Fruit fly (Drosophila melanogaster) whole organism, larva: Measurements from ENCODE around the gene Aven.

Experiments
- noc ChIP-seq: fragments of 200-800 bp; sonication (Bioruptor generic); optimal IDR thresholded peaks from 3 replicates; lab custom pipeline; 2019; ENCODE audit warnings: missing biosample characterization, mild to moderate bottlenecking, missing genetic modification characterization, moderate library complexity

The Aven gene

DNA sequence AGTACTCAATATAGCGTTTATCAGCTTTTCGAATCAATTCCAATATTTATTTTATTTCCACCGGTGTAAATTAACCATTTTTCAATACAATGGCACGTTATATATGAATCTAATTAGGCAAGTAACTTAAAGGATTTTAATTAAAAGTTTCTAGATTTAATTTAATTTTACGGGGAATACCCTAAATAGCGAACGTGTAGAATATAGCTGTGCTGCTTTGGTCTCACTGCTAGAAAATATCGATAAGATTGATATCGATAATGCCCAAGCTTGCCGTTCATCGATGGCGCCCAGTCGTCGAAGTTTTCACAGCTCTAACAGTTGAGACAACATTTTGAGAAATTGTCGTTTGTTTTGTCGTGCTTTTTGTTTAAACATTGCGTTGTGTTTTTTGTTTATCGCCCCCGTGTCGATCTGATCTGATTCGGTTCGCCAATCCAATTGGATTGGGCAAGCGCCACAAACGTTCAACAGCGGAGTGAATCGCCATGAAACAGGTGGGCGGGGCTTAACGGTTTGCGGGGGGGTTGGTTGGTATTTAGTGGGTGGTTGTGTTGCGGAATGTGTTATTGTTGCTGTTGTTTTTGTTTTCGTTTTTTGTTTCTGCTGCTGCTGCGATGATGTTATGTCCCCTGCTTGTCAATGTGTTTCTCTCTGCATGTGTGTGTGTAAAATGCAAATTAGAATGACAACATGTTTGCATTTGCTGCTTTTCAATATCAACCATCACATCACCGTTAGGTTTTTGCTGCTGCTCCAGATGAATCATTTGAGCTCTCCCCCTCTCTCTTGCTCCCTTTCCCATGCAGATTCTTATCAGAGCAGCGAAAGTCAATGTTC, 2.1 kb upstream of the Aven start, which contains the start of gene Tomosyn:
TSS of gene Tomosyn (plus strand) at position 289 of the 840 bp plus-strand sequence.
- TF ChIP-seq noc (tag; lab: Kevin White, UChicago): peak; percentile 47

DNA sequence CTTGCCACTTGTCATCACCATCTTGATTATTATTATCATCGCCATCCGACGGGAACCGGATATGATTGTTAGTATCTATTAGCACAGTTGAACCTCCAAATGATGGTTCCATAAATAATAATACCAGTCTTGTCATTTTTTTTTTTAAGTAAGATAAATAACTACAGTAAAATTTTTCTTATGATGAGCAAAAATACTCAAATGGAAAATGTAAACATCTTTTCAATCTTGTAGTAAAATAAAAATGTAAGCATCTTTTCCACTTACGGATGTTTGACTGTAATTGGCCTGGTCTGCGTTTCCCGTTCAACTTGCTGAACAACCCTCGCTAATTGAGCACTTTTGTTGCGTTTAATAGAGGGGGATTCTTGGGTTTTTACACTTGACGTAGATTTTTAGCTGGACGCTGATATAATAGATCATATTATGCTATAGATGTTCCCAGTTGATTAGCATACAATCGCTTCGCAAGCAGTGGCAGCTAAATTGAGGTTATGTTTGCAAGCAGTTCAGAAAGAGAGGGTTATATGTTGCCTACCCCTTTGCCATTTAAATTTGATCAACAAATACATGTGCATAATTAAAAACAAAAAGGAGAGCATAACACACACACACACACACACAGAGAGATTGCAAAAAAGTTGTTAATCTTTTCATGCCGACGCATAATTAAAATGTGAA, 3.7 kb downstream of the Aven start:
- TF ChIP-seq noc (tag; lab: Kevin White, UChicago): no peak

DNA sequence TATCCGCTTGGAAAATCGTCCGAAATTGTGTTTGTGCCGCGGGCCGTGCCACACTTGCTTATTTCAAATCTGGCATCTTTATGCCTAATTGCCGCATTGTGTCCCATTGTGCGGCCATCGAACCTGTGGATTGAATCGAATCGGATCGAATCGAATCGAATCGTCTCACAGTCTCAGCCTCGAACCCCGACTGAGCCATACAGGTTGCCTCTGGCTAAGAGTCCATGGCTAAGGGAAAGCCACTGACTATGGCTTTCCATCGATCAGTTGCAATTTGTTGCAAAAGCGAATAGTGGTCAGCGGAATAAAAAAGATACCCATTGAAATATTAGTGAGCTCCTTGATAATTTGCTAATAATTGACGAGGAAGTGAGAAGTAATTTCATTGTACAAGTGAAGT, 5.4 kb downstream of the Aven start, which contains the start of gene CG15728:
TSS of gene CG15728 (plus strand) at position 301 of the 400 bp plus-strand sequence.
- no peak for TF ChIP-seq noc (tag; lab: Kevin White, UChicago)

DNA sequence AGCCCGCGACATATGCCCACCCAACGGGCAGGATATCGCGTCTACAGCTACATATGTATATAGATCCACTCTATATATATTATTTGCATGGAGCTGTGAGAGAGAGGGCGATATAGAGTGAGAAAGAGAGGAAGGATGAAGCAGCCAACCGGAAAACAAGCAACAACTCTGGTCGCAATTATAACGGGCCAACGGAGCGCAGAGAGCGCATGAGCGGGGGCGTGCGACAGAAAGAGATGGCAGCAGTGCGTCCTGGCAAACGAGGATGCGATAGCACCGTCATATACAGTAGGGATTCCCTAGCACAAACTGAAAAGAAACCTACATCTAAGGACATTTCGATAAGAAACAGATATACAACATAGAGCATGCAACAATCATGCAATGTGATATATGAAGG, 7.8 kb downstream of the Aven start:
- no peak for TF ChIP-seq noc (tag; lab: Kevin White, UChicago)

DNA sequence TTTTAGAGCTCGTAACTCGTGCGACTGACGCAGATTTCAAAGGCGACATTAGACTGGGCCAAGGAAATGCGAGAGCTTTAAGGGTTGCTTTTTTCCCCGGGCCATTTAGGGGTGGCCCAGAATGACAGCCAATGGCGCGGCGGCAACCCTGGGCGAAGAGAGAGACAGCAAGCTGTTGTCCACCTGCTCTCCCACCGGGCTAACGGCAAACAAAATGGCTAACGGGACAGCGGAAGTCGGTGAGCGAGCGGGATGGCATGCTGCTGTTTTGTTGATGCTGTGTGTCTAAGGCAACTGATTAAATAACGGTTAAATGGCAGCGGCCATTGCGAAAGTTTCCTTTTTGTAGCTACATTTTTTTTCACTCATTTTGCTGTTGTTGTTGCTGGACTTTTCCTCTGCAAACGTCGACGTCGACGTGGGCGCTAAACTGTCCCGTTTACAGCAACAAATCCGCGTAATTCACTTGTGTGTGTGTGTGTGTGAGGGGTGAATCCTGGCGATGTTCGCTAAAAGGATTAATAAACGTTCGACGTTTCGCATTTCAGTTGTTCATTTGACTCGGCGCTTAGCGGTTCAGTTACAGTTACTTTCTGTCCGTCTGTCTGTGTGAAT, 13.6 kb downstream of the Aven start, which contains the start of gene CG11085:
TSS of gene CG11085 (plus strand) at position 565 of the 615 bp plus-strand sequence.
- TF ChIP-seq noc (tag; lab: Kevin White, UChicago): no peak

DNA sequence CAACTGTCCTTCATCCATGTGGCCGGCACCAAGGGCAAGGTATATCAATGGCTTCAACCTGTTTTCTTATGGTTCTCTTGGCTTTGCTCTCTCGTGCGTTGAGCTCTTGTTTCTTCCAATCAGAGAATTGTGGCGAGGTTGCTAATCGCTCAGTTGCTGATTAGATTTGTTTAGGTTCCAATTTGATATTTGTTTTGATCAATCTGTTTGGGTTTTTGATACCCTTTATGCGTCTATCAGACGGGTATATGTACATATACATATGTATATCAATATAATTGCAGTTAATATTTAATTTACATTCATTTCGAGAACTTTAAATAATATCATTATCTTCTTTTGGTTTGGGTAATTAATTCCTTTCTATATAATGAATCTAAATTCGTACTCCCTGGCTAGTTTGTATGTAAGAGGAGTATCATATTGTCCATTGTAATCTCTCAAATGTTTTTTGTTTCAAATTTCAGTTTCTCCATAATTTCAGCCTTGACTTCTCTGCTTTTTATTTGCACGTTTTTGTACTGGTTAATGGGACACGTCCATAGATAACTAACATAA, 16.1 kb downstream of the Aven start:
- TF ChIP-seq noc (tag; lab: Kevin White, UChicago): peak; percentile 77

DNA sequence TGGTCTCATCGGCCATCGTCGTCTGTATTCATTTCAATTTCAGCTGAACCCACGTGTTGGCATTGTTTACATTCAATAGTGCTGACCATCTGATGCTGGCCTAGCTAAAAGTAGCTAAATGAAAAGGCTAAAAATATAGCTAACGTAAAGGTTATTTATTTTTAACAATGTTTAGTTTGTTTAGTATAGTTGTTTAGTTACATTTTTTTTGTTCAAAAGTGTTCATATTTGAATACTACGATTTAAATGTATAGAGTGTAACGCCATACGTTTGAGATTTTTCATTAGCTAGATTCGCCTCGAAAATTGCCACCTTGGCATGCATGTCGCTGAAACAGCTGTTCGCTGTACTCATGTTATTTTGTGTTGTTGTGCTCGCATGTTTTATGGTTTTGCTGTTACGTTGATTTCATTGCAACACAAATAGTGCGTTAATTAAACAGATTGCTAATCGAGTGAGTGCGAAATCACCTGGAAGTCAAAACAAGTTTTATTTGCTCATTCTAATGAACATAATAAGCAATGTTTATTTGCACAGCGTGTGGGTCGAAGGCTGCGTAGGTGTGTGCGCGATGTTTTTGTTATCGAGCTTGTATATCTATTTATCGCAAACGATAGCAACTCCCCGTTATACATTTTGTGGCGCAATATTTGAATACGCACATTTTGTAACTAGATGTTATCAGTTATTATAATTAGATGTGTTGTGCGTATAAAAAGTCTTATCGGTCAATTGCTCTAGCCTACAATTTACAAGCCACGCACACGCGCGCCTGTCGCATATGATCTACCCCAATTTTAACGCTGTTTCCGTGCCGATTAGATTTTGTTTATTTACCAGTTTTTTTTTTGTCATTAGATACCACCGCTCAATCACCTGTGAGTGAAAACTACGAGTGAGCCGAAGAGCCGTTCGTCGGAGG, 17.6 kb downstream of the Aven start, which contains the start of the genes CG1463 and Fpgs1:
TSS of gene CG1463 (minus strand) at position 132 of the 923 bp plus-strand sequence.
TSS of gene Fpgs1 (plus strand) at position 332 of the 923 bp plus-strand sequence.
- TF ChIP-seq noc (tag; lab: Kevin White, UChicago): no peak

DNA sequence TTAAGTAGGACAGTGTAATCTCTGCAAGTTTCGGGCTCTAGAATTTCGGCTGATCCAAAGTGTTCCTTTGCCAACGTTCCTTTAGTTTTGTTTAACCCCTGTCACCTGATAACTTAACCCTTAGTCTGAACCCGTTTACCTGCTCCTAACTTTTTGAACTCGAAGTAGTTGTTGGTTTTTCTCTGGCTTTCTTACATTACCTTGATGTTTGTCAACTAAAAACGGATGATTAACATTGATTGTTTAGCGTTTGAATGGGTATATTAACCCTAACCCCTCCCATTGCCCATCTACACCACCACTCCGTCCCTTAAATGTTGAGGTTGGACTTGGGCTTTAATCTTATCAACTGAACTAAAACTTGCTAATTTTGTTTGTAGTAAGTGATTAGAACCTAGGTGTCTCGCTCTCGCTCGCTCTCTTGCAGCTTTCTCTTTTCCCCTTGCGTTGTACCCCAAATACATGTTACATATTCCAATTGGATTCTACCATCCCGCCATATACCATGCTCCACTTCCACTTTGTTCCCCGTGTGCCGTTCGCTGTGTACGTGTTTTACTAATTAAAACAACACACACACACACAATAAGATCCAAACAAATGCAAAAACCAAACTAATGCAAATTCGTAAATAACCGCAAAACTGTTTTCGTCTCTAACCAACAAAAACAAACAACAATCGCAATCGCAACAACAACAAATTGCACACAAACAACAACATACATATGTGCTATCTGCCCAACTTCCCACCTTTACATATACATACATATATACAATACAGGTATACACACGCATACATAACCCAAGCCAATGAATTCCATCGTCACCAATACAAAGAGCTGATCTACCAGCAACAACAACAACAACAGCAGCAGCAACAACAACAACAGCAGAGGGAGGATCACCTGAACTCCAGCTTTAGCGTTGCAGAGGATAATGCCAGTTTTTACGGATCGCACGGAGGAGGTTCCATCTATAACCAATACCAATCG, 28.3 kb downstream of the Aven start:
- no peak for TF ChIP-seq noc (tag; lab: Kevin White, UChicago)

DNA sequence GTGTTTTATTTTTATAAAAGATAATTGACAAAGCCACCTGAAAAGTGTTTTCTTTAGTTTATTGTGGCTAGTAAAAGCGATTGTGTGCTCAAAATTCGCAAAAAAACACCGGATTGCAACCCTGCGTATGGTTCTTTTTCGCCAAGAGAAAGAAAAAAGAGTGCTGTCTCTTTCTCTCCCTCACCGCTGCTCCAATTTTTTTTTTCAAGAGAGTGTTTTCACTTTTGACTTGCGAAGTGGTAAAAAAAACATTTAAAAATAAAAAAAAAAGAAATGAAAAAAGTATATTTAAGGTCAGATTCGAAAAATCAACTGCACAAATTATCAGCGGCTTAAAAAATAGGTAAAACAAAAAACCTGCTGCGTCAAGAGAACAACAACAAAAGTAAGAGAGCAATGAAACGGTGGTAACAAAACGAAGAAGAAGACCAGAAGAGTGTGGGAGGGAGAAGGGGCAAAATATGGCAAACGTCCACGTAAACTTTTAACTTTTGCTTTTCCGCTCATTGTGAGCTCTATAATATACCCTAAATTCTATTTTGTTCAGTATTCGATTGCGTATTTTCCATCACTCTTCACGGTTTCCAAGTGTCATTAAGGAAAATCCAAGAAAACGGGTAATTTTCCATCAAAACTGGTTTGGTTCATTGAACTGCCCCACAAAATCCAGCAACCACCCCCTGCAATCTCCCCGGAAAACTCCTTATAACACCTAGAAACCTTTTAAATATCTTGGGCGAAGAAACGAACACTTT, 32.9 kb downstream of the Aven start:
- no peak for TF ChIP-seq noc (tag; lab: Kevin White, UChicago)

DNA sequence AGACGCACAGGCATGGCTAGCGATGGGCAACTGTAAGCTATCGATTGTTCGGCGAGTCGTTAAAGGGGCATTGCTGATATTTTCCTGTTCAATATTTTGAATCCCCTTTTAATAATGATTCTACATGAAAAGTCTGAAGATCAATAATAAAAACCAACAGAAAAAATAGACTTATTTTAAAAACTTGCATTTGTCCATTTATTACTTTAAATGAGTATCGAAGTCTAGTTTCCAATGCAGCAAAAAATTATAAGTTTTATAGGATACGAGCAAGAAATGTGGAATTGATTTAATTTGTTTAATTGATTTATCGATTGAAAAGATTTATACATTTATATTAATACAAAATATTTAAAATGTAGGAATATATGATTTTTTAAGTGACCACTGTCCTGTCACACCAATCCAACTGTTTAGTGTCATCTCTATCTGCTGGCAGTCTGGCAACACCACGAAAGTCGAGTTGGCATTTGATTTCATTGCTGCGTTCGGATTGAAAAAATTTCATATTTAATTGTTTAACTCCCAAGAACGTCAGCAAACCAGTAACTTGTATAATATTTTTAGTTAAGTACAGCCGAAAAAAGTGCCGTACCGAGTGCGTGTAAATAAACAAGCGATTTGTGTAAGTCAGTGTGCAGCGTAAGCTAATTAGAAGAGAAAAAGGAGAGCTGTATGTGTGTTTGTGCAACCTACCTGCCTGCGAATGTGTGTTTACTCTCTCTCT, 33.7 kb downstream of the Aven start, which contains the start of the genes CG1824 and Sec16:
TSS of gene CG1824 (minus strand) at position 15 of the 727 bp plus-strand sequence.
TSS of gene Sec16 (plus strand) at position 438 of the 727 bp plus-strand sequence.
- peak; percentile 44 for TF ChIP-seq noc (tag; lab: Kevin White, UChicago)

DNA sequence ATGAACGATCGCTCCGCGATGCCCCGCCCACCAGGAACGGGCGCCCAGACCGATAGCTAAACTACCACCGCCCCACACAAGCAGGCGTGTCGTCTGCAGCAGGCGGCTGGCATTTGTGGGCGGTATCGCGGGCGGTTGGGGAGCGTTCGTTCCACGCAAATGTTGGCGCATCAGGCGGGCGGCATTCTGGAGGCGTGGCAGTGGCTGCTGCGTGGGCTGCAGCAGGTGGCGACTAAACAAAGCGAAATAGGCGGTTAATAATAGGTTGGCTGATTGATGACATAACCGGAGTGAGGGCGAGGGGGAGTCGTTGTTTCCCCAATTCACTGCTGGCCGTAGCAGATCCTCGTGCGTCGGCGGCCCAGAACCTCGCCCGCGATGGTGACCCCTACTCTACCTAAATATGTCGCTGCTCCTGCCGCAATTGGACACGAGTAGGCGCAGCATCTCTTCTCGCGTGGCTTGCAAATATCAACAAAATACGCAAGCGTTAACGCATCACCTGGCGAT, 34.3 kb downstream of the Aven start:
- TF ChIP-seq noc (tag; lab: Kevin White, UChicago): no peak

DNA sequence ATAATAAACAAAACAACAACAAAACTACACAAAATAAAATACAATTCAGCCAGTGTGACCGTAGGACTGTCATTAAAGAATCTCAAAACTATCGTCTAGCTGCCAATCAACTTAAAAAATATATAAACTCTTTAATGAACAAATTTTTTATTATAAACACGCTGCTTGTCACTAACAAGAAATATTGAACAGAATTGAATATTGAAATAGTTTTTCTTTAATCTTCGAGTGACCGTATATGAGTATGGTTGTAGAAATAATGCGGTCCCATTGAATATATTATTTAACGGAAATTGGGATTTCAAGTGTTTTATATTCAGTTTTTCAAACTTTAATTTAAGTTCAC, 37.3 kb downstream of the Aven start, which contains the start of gene LIMK1:
TSS of gene LIMK1 (minus strand) at position 73 of the 346 bp plus-strand sequence.
- no peak for TF ChIP-seq noc (tag; lab: Kevin White, UChicago)
